Fruit fly (Drosophila melanogaster): ENCODE data around the gene RpL3.

The RpL3 gene

dm6 chr3R:11231037-11231436 lies 9.3 kb downstream of the RpL3 start:
- no peak for TF ChIP-seq pfk (GFP tag; optimal IDR thresholded peaks at IDR 0.05)
- no peak for TF ChIP-seq CG10366 (GFP tag; IDR thresholded peaks at IDR 0.05)
- TF ChIP-seq nmo (GFP tag; optimal IDR thresholded peaks at IDR 0.05): no peak
- TF ChIP-seq CG34422 (GFP tag; IDR thresholded peaks at IDR 0.05): peak; percentile 16; the same call in 1 of the 3 replicates
- TF ChIP-seq CG10565 (GFP tag; optimal IDR thresholded peaks at IDR 0.05): no peak
- no peak for TF ChIP-seq CG11247 (GFP tag; IDR thresholded peaks at IDR 0.05)
- no peak for TF ChIP-seq prd (optimal IDR thresholded peaks at IDR 0.05)
- TF ChIP-seq prd (GFP tag; IDR thresholded peaks at IDR 0.05): 0 out of 3 replicates have a peak, but pooled peaks have one; percentile 30
- TF ChIP-seq hkb (optimal IDR thresholded peaks at IDR 0.05): no peak
- TF ChIP-seq hkb (GFP tag; IDR thresholded peaks at IDR 0.05): no peak
- no peak for TF ChIP-seq psq (GFP tag; optimal IDR thresholded peaks at IDR 0.05)
- TF ChIP-seq CG7786 (GFP tag; optimal IDR thresholded peaks at IDR 0.05): no peak
- TF ChIP-seq Dp (GFP tag; optimal IDR thresholded peaks at IDR 0.05): no peak
- no peak for TF ChIP-seq fru (optimal IDR thresholded peaks at IDR 0.05)
- no peak for TF ChIP-seq Lpt (GFP tag; optimal IDR thresholded peaks at IDR 0.05)
- TF ChIP-seq salm (tag; optimal IDR thresholded peaks at IDR 0.05): no peak
- no peak for TF ChIP-seq Sox102F (GFP tag; optimal IDR thresholded peaks at IDR 0.05)
- no peak for TF ChIP-seq sisA (GFP tag; IDR thresholded peaks at IDR 0.05)
- peak; percentile 16 for TF ChIP-seq h (optimal IDR thresholded peaks at IDR 0.05)
- no peak for TF ChIP-seq Camta (GFP tag; optimal IDR thresholded peaks at IDR 0.05)
- TF ChIP-seq CG8478 (optimal IDR thresholded peaks at IDR 0.05): peak; percentile 68
- no peak for TF ChIP-seq B-H1 (GFP tag; IDR thresholded peaks at IDR 0.05)
- no peak for TF ChIP-seq CG30431 (GFP tag; optimal IDR thresholded peaks at IDR 0.05)
- TF ChIP-seq CG11696 (GFP tag; IDR thresholded peaks at IDR 0.05): no peak
- no peak for TF ChIP-seq CG2678 (tag; optimal IDR thresholded peaks at IDR 0.05)
- TF ChIP-seq CG11560 (tag; IDR thresholded peaks at IDR 0.05): 0 out of 3 replicates have a peak, but pooled peaks have one; percentile 38
- TF ChIP-seq Bgb (GFP tag; IDR thresholded peaks at IDR 0.05; ENCODE audit: partially characterized antibody): no peak
- no peak for TF ChIP-seq Hey (tag; optimal IDR thresholded peaks at IDR 0.05)

- peak; percentile 40 for TF ChIP-seq pzg (GFP tag; optimal IDR thresholded peaks at IDR 0.05)
- TF ChIP-seq croc (GFP tag; conservative IDR thresholded peaks at IDR 0.05): no peak
- no peak for TF ChIP-seq CG6254 (GFP tag; optimal IDR thresholded peaks at IDR 0.05)
- TF ChIP-seq bbx (GFP tag; IDR thresholded peaks at IDR 0.05; ENCODE audit: partially characterized antibody): no peak
- TF ChIP-seq CG7271 (tag; optimal IDR thresholded peaks at IDR 0.05): no peak
- TF ChIP-seq Dp (GFP tag; optimal IDR thresholded peaks at IDR 0.05): peak; percentile 10
- no peak for TF ChIP-seq HHEX (GFP tag; optimal IDR thresholded peaks at IDR 0.05)
- no peak for TF ChIP-seq zen (tag; optimal IDR thresholded peaks at IDR 0.05)
- TF ChIP-seq onecut (GFP tag; IDR thresholded peaks at IDR 0.05): no peak
- TF ChIP-seq Xbp1 (GFP tag; optimal IDR thresholded peaks at IDR 0.05): no peak
- no peak for TF ChIP-seq CG13775 (GFP tag; optimal IDR thresholded peaks at IDR 0.05)
- TF ChIP-seq Ssrp (tag; optimal IDR thresholded peaks at IDR 0.05): no peak
- TF ChIP-seq Fer3 (tag; optimal IDR thresholded peaks at IDR 0.05): no peak
- TF ChIP-seq CG9797 (GFP tag; optimal IDR thresholded peaks at IDR 0.05): peak; percentile 15
- peak; percentile 14 for TF ChIP-seq CG4617 (GFP tag; optimal IDR thresholded peaks at IDR 0.05; ENCODE audit: borderline replicate concordance)
- TF ChIP-seq gfzf (GFP tag; optimal IDR thresholded peaks at IDR 0.05): peak; percentile 56
- no peak for TF ChIP-seq pfk (GFP tag; optimal IDR thresholded peaks at IDR 0.05)
- TF ChIP-seq usp (GFP tag; optimal IDR thresholded peaks at IDR 0.05): no peak
- TF ChIP-seq kay (GFP tag; optimal IDR thresholded peaks at IDR 0.05): no peak
- no peak for TF ChIP-seq CG34422 (GFP tag; IDR thresholded peaks at IDR 0.05)
- no peak for TF ChIP-seq CG12071 (GFP tag; optimal IDR thresholded peaks at IDR 0.05)
- no peak for TF ChIP-seq sens-2 (GFP tag; IDR thresholded peaks at IDR 0.05)
- TF ChIP-seq MBD-R2 (GFP tag; IDR thresholded peaks at IDR 0.05): peak; percentile 85
- no peak for TF ChIP-seq CG3838 (GFP tag; optimal IDR thresholded peaks at IDR 0.05)
- TF ChIP-seq disco-r (GFP tag; optimal IDR thresholded peaks at IDR 0.05): no peak
- TF ChIP-seq Lim3 (GFP tag; IDR thresholded peaks at IDR 0.05): no peak
- TF ChIP-seq zen2 (GFP tag; IDR thresholded peaks at IDR 0.05; ENCODE audit: partially characterized antibody): no peak
- no peak for TF ChIP-seq tll (GFP tag; optimal IDR thresholded peaks at IDR 0.05)
Observed at dm6 chr3R:11231705-11232261, 10.1 kb downstream of the RpL3 start, which contains the start of the genes CG17187 and Dph3. Gene CG17187 (minus strand): TSS chr3R:11231879. Gene Dph3 (plus strand): TSS chr3R:11231912.
